Fruit fly (Drosophila melanogaster) whole organism, pupa: ENCODE results near the gene ort.

Experiments used
- CG10348 ChIP-seq: fragments of 200-800 bp; sonication (Bioruptor generic); IDR thresholded peaks from 2 replicates; pipeline ENCODE4 v1.3.6; 2022; ENCODE audit warnings: missing biosample characterization, missing genetic modification characterization
- CG12605 ChIP-seq: fragments of 200-800 bp; sonication (Bioruptor generic); IDR thresholded peaks from 2 replicates; pipeline ENCODE4 v1.3.6; 2022; ENCODE audit warnings: missing biosample characterization, missing genetic modification characterization
- CG13204 ChIP-seq: fragments of 200-800 bp; sonication (Bioruptor generic); optimal IDR thresholded peaks from 2 replicates; lab custom pipeline; 2018; ENCODE audit warnings: missing biosample characterization, mild to moderate bottlenecking, missing genetic modification characterization, moderate library complexity
- CG14655 ChIP-seq: fragments of 200-800 bp; sonication (Bioruptor generic); optimal IDR thresholded peaks from 3 replicates; lab custom pipeline; 2017; ENCODE audit warnings: mild to moderate bottlenecking, missing biosample characterization, missing genetic modification reagents, missing genetic modification characterization
- CG15710 ChIP-seq: fragments of 200-800 bp; sonication (Bioruptor generic); optimal IDR thresholded peaks from 2 replicates; lab custom pipeline; 2018; ENCODE audit warnings: missing biosample characterization, mild to moderate bottlenecking, missing genetic modification characterization, moderate library complexity
- CG17806 ChIP-seq: fragments of 200-800 bp; sonication (Bioruptor generic); optimal IDR thresholded peaks from 2 replicates; lab custom pipeline; 2018; ENCODE audit warnings: missing biosample characterization, mild to moderate bottlenecking, missing genetic modification characterization, moderate library complexity
- CG32121 ChIP-seq: fragments of 200-800 bp; sonication (Bioruptor generic); IDR thresholded peaks from 2 replicates; pipeline ENCODE4 v1.3.6; 2022; ENCODE audit warnings: missing biosample characterization, missing genetic modification characterization
- CG34367 ChIP-seq: fragments of 200-800 bp; sonication (Bioruptor generic); optimal IDR thresholded peaks from 2 replicates; lab custom pipeline; 2018; ENCODE audit warnings: missing biosample characterization, mild to moderate bottlenecking, missing genetic modification characterization
- CG4496 ChIP-seq: fragments of 200-800 bp; sonication (Bioruptor generic); IDR thresholded peaks from 3 replicates; pipeline ENCODE4 v1.3.6; 2022; ENCODE audit warnings: missing biosample characterization, missing genetic modification characterization
- CG8159 ChIP-seq: fragments of 200-800 bp; sonication (Bioruptor generic); optimal IDR thresholded peaks from 3 replicates; lab custom pipeline; 2018; ENCODE audit warnings: missing biosample characterization, mild to moderate bottlenecking, missing genetic modification characterization, moderate library complexity
- CG8301 ChIP-seq: fragments of 200-800 bp; sonication (Bioruptor generic); optimal IDR thresholded peaks from 2 replicates; lab custom pipeline; 2018; ENCODE audit warnings: missing biosample characterization, mild to moderate bottlenecking, missing genetic modification characterization
- CG9948 ChIP-seq: fragments of 200-800 bp; sonication (Bioruptor generic); optimal IDR thresholded peaks from 2 replicates; lab custom pipeline; 2018; ENCODE audit warnings: missing biosample characterization, mild to moderate bottlenecking, missing genetic modification characterization, moderate library complexity
- D1 ChIP-seq: fragments of 200-800 bp; sonication (Bioruptor generic); optimal IDR thresholded peaks from 2 replicates; lab custom pipeline; 2018; ENCODE audit warnings: missing biosample characterization, mild to moderate bottlenecking, missing genetic modification characterization, moderate library complexity
- EcR ChIP-seq: fragments of 200-800 bp; sonication (Bioruptor generic); optimal IDR thresholded peaks from 3 replicates; lab custom pipeline; 2019; ENCODE audit warnings: missing biosample characterization, missing genetic modification characterization, mild to moderate bottlenecking, moderate library complexity, missing genetic modification reagents
- Ets98B ChIP-seq: fragments of 200-800 bp; sonication (Bioruptor generic); IDR thresholded peaks from 2 replicates; pipeline ENCODE4 v1.3.6; 2022; ENCODE audit warnings: missing biosample characterization, missing genetic modification characterization
- Pif1A ChIP-seq: fragments of 200-800 bp; sonication (Bioruptor generic); optimal IDR thresholded peaks from 3 replicates; lab custom pipeline; 2016; ENCODE audit warnings: missing biosample characterization, missing genetic modification characterization
- Pif1B ChIP-seq: fragments of 200-800 bp; sonication (Bioruptor generic); optimal IDR thresholded peaks from 3 replicates; lab custom pipeline; 2016; ENCODE audit warnings: missing biosample characterization, missing genetic modification characterization
- Snoo ChIP-seq: fragments of 200-800 bp; sonication (Bioruptor generic); optimal IDR thresholded peaks from 3 replicates; lab custom pipeline; 2017; ENCODE audit warnings: missing biosample characterization, mild to moderate bottlenecking, missing genetic modification characterization, inconsistent platforms
- fd96Ca ChIP-seq: fragments of 200-800 bp; sonication (Bioruptor generic); IDR thresholded peaks from 3 replicates; pipeline ENCODE4 v1.3.6; 2022; ENCODE audit warnings: missing biosample characterization, missing genetic modification characterization
- gl ChIP-seq: fragments of 200-800 bp; sonication (Bioruptor generic); optimal IDR thresholded peaks from 2 replicates; lab custom pipeline; 2018; ENCODE audit warnings: missing biosample characterization, mild to moderate bottlenecking, missing genetic modification characterization
- rn ChIP-seq: fragments of 200-800 bp; sonication (Bioruptor generic); IDR thresholded peaks from 2 replicates; pipeline ENCODE4 v1.3.6; 2022; ENCODE audit warnings: missing biosample characterization, missing genetic modification characterization

ort gene

DNA sequence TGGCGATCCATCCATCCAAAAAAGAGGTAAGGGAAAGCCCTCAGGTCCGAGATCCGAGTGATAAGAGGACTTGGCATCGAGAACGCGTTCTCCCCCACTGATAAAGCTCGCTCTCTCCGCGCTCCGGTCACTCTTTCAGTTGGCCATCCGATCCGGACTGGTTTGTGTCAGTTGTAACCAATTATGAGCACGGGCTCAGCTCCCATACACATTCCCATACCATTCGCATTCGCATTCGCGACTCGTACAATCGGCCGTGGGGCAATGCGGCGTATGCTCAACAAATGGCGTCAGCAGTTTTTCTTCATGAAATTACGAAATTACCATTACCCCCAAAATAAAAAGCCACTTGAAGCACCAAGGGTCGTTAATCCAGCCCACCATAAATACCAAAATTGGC, 35.1 kb upstream of the ort start:
- TF ChIP-seq rn (GFP tag; lab: Robert Waterston, UW) (no peak), CG4496 (GFP tag; lab: Robert Waterston, UW) (0 out of 3 replicates have a peak, but pooled peaks have one; percentile 19)
- TF ChIP-seq, all 21 proteins: peak for 1

dm6 chr3R:19625300-19626230, 34.0 kb upstream of the ort start:
- TF ChIP-seq CG10348 (GFP tag; lab: Robert Waterston, UW) (no peak), D1 (tag; lab: Kevin White, UChicago) (no peak), Pif1A (no peak), CG8159 (peak; percentile 8), CG9948 (tag; lab: Kevin White, UChicago) (no peak), CG8301 (no peak), EcR (GFP tag; lab: Kevin White, UChicago) (peak; percentile 33), CG14655 (GFP tag; lab: Kevin White, UChicago) (peak; percentile 14)
- TF ChIP-seq, all 21 proteins: peak for 3

dm6 chr3R:19627792-19628522, 31.6 kb upstream of the ort start:
- TF ChIP-seq CG8301 (peak; percentile 68), Ets98B (GFP tag; lab: Robert Waterston, UW) (no peak), CG17806 (tag; lab: Kevin White, UChicago) (peak; percentile 18), gl (tag; lab: Kevin White, UChicago) (no peak), CG14655 (GFP tag; lab: Kevin White, UChicago) (peak; percentile 78), CG8159 (peak; percentile 41), Pif1A (peak; percentile 26)

DNA sequence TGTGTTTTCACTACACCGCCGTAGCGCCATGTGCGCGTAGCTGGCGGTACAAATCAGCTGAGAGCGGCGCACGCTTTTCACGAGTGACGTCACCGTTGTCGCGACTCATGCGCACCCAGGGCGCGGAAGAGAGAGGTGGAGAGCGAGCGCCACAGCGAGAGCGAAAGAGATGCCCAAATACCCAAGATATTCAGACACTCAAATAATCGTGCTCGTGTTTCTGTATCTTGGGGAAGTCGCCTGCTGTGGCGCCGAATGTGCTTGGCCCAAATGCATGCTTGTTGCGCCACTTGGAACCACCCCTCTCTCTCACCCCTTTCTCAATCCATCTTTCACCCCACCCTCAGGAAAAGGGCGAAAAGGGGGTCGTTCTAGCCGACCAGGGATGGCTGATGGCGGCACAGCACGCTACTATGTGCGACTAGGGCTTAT, 26.8 kb upstream of the ort start, which contains the start of gene CG6231:
Gene CG6231, minus strand, starts transcription at position 34 of the 432 bp plus-strand sequence.
- no peak for TF ChIP-seq CG4496 (GFP tag; lab: Robert Waterston, UW)
- TF ChIP-seq CG32121 = 0 out of 2 replicates have a peak, but pooled peaks have one; percentile 42
- TF ChIP-seq CG13204 (GFP tag; lab: Kevin White, UChicago) = peak; percentile 92
- no peak; the same call in 1 of the 2 replicates for TF ChIP-seq Ets98B (GFP tag; lab: Robert Waterston, UW)
- TF ChIP-seq, all 21 proteins: peak for 2

dm6 chr3R:19634649-19635048, 24.9 kb upstream of the ort start, which contains the start of gene CG34138:
Gene CG34138 (plus strand): TSS chr3R:19634949.
- TF ChIP-seq CG12605 (GFP tag; lab: Robert Waterston, UW) (no peak), CG4496 (GFP tag; lab: Robert Waterston, UW) (no peak), CG9948 (tag; lab: Kevin White, UChicago) (no peak)

- no peak for TF ChIP-seq CG15710 (tag; lab: Kevin White, UChicago)
- no peak for TF ChIP-seq D1 (tag; lab: Kevin White, UChicago)
- TF ChIP-seq CG12605 (GFP tag; lab: Robert Waterston, UW) = no peak
- TF ChIP-seq Pif1A = no peak
- TF ChIP-seq CG17806 (tag; lab: Kevin White, UChicago) = no peak
- TF ChIP-seq CG10348 (GFP tag; lab: Robert Waterston, UW) = no peak
- TF ChIP-seq EcR (GFP tag; lab: Kevin White, UChicago) = no peak
- TF ChIP-seq Pif1B = no peak
- TF ChIP-seq CG8301 = no peak
- no peak for TF ChIP-seq fd96Ca (GFP tag; lab: Robert Waterston, UW)
- no peak for TF ChIP-seq CG4496 (GFP tag; lab: Robert Waterston, UW)
- TF ChIP-seq CG8159 = no peak
- TF ChIP-seq CG14655 (GFP tag; lab: Kevin White, UChicago) = no peak
- no peak for TF ChIP-seq Ets98B (GFP tag; lab: Robert Waterston, UW)
- TF ChIP-seq gl (tag; lab: Kevin White, UChicago) = no peak
- TF ChIP-seq rn (GFP tag; lab: Robert Waterston, UW) = no peak
- TF ChIP-seq Snoo (tag; lab: Kevin White, UChicago) = no peak
Measured at dm6 chr3R:19638004-19638403, 21.5 kb upstream of the ort start.

- TF ChIP-seq CG4496 (GFP tag; lab: Robert Waterston, UW) = peak; percentile 75
- no peak for TF ChIP-seq rn (GFP tag; lab: Robert Waterston, UW)
- TF ChIP-seq Pif1A = no peak
- no peak for TF ChIP-seq CG34367 (tag; lab: Kevin White, UChicago)
- TF ChIP-seq CG17806 (tag; lab: Kevin White, UChicago) = no peak
- peak; percentile 30; the same call in 1 of the 2 replicates for TF ChIP-seq CG12605 (GFP tag; lab: Robert Waterston, UW)
- no peak for TF ChIP-seq CG9948 (tag; lab: Kevin White, UChicago)
- no peak for TF ChIP-seq D1 (tag; lab: Kevin White, UChicago)
- TF ChIP-seq CG8301 = no peak
- no peak for TF ChIP-seq gl (tag; lab: Kevin White, UChicago)
- no peak for TF ChIP-seq Pif1B
- no peak; the same call in 1 of the 2 replicates for TF ChIP-seq Ets98B (GFP tag; lab: Robert Waterston, UW)
- TF ChIP-seq CG8159 = no peak
- peak; percentile 77 for TF ChIP-seq EcR (GFP tag; lab: Kevin White, UChicago)
- TF ChIP-seq fd96Ca (GFP tag; lab: Robert Waterston, UW) = no peak
- TF ChIP-seq CG14655 (GFP tag; lab: Kevin White, UChicago) = no peak
- peak; percentile 40; the same call in 1 of the 2 replicates for TF ChIP-seq CG32121
- TF ChIP-seq Snoo (tag; lab: Kevin White, UChicago) = no peak
- no peak for TF ChIP-seq CG15710 (tag; lab: Kevin White, UChicago)
- TF ChIP-seq CG10348 (GFP tag; lab: Robert Waterston, UW) = no peak
- peak; percentile 17 for TF ChIP-seq CG13204 (GFP tag; lab: Kevin White, UChicago)
Measured at dm6 chr3R:19641058-19641457, 18.5 kb upstream of the ort start.
